Fruit fly (Drosophila melanogaster) whole organism: ENCODE results near the gene Rab19.

Source experiments
- CG8478 ChIP-seq: fragments of >200 bp; optimal IDR thresholded peaks from 2 replicates; lab custom pipeline; 2018; ENCODE audit warnings: inconsistent platforms
- Dll ChIP-seq: fragments of >200 bp; optimal IDR thresholded peaks from 2 replicates; lab custom pipeline; 2017
- EcR ChIP-seq, 2 experiments: fragments of >200 bp; optimal IDR thresholded peaks; 2 replicates each; lab custom pipeline; 2017; ENCODE audit warnings: missing biosample characterization in 2 of 2, missing genetic modification characterization in 2 of 2, missing genetic modification reagents in 2 of 2
- pan ChIP-seq: fragments of >200 bp; optimal IDR thresholded peaks from 2 replicates; lab custom pipeline; 2017
- psq ChIP-seq: fragments of >200 bp; optimal IDR thresholded peaks from 2 replicates; lab custom pipeline; 2017
- usp ChIP-seq: fragments of >200 bp; optimal IDR thresholded peaks from 2 replicates; lab custom pipeline; 2017; ENCODE audit warnings: missing biosample characterization, missing genetic modification characterization, mixed read lengths

The Rab19 gene

DNA sequence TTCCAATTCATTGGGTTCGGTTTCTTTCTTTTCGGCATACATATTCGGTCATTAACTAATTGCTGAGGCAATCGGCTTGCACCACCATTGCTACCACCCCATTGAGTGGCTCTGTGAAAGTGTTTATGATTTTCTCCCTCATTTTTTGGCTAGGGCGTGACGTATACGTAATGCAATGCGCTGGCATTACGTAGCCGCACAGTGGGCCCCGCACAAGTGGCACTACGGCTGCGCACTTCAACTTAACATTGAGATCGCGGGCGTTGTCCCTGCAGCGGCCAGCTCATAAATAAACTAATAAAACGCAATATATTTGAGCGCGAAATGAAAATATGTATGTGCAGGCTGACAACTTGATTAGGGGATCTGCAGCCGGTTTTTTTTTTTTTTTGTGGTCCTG lies 34.6 kb downstream of the Rab19 start:
- TF ChIP-seq Dll = no peak
- TF ChIP-seq psq (lab: Kevin White, UChicago) = no peak
- no peak for TF ChIP-seq CG8478
- no peak for TF ChIP-seq pan (lab: Kevin White, UChicago)
- no peak for TF ChIP-seq usp (GFP tag; lab: Kevin White, UChicago)
- TF ChIP-seq EcR (GFP tag; optimal IDR thresholded peaks at IDR 0.05; lab: Kevin White, UChicago) = no peak

DNA sequence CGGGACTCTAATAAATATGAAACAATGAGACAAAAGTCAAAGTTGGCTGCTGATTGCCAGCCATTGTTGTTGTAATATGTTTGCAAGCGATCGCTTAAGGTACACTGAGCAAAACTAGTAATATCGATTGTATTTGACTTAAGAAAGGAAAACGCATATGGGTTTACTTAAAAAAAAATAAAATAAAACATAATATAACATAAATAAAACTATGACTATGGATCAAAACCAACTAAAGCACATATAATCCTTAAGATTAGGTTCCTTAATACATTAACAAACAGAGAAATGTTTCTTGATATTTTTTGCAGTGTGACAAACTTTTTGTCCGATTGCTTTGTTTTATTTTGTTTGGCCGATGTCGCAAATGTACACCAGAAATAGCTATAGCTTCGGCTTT lies 36.8 kb downstream of the Rab19 start:
- no peak for TF ChIP-seq usp (GFP tag; lab: Kevin White, UChicago)
- no peak for TF ChIP-seq CG8478
- no peak for TF ChIP-seq psq (lab: Kevin White, UChicago)
- TF ChIP-seq pan (lab: Kevin White, UChicago) = no peak
- no peak for TF ChIP-seq Dll
- no peak for TF ChIP-seq EcR (GFP tag; optimal IDR thresholded peaks at IDR 0.05; lab: Kevin White, UChicago)

DNA sequence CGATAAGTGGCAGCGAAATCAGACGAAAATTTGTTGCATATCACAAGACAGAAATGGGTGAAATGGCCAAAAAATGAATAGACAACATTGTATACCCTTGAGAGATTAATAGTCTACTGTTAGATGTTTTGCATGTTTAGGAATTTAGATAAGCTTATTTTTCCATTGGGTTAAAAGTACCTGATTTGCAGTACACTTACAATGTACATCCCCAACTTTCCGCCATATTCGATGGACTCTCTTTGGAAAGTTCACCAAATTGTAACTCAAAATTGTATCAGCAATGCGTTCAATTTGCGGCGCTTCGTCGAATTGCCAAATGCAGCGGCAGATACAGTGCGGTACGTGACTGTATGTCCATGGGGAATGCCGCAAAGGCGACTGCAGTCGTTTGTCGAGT lies 37.5 kb downstream of the Rab19 start:
- no peak for TF ChIP-seq CG8478
- no peak for TF ChIP-seq Dll
- TF ChIP-seq usp (GFP tag; lab: Kevin White, UChicago) = no peak
- TF ChIP-seq EcR (GFP tag; optimal IDR thresholded peaks at IDR 0.05; lab: Kevin White, UChicago) = no peak
- TF ChIP-seq psq (lab: Kevin White, UChicago) = no peak
- TF ChIP-seq pan (lab: Kevin White, UChicago) = no peak

DNA sequence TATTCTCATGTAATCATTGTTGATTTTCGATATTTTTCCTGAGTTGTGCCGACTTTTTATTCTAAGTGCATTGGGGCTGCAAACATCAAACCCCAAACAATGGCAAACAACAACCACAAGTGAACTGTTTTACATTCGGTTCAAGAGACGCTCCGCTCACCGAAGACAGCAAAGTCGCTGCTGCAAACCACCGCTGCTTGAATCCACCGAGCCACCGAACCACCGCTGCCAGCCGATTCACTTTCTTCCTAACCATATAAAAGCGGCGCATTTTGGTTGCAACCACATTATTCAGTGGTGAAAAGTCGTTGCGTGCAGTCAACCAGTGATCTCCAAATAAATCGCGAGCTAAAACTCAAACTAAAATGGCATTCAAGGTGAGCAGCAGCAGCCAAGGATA lies 39.6 kb downstream of the Rab19 start, which contains the start of gene Cpr66Cb:
Cpr66Cb (plus strand) TSS at position 301 of the 400 bp plus-strand sequence.
- no peak for TF ChIP-seq usp (GFP tag; lab: Kevin White, UChicago)
- no peak for TF ChIP-seq psq (lab: Kevin White, UChicago)
- TF ChIP-seq pan (lab: Kevin White, UChicago) = no peak
- TF ChIP-seq Dll = no peak
- no peak for TF ChIP-seq CG8478
- no peak for TF ChIP-seq EcR (GFP tag; optimal IDR thresholded peaks at IDR 0.05; lab: Kevin White, UChicago)

DNA sequence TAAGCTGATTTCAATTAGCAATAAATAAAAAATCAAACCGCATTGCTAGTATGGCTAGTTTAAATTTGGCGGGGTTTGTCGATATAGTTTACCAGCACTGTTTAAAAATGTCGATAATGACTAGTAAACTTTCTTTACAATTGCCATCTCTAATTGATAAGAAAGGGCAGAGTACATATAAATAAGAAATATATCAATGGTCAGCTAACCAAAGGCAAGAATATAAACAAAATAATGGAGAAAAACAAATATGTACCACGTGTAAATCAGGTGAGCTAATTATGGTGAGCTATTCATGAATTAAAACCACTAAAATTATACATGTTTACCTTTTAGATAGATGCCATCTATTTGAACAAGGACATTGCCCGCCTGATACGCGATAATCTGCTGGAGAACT lies 42.1 kb downstream of the Rab19 start, which contains the start of gene Pex2:
Pex2 (plus strand) TSS at position 131 of the 400 bp plus-strand sequence.
- no peak for TF ChIP-seq usp (GFP tag; lab: Kevin White, UChicago)
- TF ChIP-seq CG8478 = no peak
- TF ChIP-seq pan (lab: Kevin White, UChicago) = no peak
- no peak for TF ChIP-seq psq (lab: Kevin White, UChicago)
- TF ChIP-seq EcR (GFP tag; optimal IDR thresholded peaks at IDR 0.05; lab: Kevin White, UChicago) = no peak
- TF ChIP-seq Dll = no peak

DNA sequence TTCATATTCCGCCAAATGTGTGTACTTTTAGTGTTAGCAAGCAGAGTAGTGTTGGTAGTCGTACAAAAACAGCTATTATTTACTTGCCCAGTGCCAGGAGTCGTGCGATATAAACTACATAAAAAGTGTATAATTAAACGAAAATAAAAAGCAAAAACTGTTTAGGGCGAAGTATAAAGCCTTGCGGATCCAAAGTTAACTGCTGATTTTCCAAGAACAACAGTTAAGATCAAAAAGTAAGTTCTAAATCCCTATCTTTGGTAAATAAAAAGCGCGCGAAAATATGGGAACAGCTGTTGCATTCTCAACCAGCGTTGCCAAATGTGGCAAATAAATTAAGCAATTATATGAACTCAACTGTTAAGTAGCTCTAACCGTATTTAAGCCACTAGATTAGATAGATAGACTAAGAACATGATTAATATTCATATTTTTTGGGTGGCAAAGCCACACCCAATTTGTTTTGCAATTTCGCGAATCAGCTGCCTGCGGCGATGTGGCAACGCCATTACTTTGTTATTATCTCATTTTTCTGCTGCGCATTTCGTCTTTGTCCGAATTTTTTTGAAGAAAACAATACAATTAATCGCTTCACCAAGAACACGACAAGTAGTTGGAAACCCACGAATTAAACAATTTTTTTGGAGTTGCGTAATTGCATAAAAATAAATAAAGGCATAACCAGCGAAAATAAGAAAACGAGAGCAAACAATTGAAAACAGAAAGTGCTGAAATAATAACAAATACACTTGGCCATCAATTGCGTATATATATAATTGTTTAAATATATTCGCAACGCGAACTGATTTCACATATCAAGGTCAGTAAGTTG lies 43.7 kb downstream of the Rab19 start, which contains the start of the genes Prim1 and CG7083:
Prim1 (plus strand) TSS at position 51 of the 832 bp plus-strand sequence.
CG7083 (plus strand) TSS at position 522 of the 832 bp plus-strand sequence.
- TF ChIP-seq EcR (GFP tag; optimal IDR thresholded peaks at IDR 0.05; lab: Kevin White, UChicago) = no peak

DNA sequence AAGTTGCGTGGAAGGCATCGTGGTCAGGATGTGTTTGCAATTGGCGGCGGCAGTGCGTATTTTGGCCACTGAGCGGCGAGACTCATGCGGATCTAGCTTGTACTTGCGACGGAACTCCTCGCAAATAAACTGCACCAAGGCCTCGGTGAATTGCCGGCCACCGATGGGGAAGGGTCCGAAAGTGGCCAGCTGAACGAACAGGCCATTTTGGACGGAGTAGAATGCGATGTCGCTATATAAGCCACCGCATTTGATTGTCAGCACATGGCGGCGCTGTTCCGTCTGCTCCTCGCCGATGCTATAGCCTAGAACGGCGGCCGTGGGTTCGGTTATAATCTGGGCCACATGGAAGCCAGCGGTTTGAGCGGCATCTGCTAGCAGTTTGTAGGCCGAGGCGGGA lies 48.4 kb downstream of the Rab19 start:
- TF ChIP-seq EcR (GFP tag; optimal IDR thresholded peaks at IDR 0.05; lab: Kevin White, UChicago) (no peak), CG8478 (no peak), usp (GFP tag; lab: Kevin White, UChicago) (no peak), pan (lab: Kevin White, UChicago) (no peak), psq (lab: Kevin White, UChicago) (no peak), Dll (no peak)

DNA sequence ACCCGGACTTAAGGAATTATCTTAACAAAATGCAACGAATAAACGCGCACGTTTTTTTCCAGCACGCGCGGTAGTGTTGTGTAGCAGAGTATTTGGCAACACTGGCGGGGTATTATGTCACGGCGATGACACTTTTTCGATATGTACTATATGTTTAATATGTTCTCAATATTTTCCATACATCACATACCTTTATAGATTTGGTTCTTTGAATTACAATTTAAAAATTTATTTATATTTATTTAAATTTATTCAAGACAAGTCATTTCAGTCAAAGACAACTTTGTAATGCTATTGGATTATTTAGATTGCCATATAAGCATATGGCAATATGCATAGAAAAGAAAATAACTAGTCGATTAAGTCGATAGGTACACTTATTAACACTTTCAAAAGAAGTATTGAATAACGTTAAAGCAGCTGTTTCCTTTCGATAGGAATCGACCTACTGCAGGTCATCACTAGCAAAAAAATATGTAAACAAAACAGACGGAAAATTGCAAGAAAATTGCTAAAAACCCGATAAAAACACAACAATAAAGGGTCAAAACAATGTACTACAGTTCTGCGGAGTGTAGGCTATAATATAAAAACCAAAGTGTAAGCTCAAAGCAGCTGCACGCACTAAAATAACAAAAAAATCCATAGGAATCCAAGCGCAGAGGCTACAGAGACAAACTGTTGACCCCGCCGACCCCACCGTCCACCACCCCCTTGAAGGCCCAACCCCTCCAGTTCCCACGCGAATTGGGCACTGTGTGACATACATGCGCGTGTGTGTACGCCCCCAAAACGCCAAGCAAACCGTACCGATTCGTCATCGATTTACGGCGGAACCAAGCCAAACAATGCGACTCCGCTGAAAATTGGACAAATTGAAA lies 49.5 kb downstream of the Rab19 start, which contains the start of the genes CG7182 and GAPcenA:
CG7182 (minus strand) TSS at position 283 of the 881 bp plus-strand sequence.
GAPcenA (plus strand) TSS at position 462 of the 881 bp plus-strand sequence.
- TF ChIP-seq pan (lab: Kevin White, UChicago) = no peak
- TF ChIP-seq EcR (GFP tag; optimal IDR thresholded peaks at IDR 0.05; lab: Kevin White, UChicago) = no peak
- TF ChIP-seq Dll = no peak
- TF ChIP-seq usp (GFP tag; lab: Kevin White, UChicago) = no peak

DNA sequence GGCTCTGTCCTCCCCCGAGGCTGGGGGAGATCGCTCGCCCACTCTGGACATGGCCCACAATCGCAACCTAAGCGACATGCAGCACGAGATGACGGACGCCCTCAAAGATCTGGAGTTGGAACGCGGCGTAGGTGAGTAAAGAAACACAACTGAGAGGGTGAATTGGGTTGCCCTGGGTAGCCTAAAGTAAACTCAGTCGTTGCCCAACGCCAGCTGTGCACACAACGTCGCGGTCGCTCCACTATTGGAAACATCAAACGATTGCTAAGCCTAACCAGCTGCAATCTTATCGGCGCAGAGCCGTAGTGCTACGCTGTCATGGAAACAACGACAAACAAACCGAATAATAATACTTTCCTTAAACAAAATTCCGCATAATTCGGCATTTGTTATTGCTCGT lies 50.5 kb downstream of the Rab19 start:
- no peak for TF ChIP-seq CG8478
- TF ChIP-seq Dll = no peak
- TF ChIP-seq EcR (GFP tag; optimal IDR thresholded peaks at IDR 0.05; lab: Kevin White, UChicago) = no peak
- no peak for TF ChIP-seq usp (GFP tag; lab: Kevin White, UChicago)
- no peak for TF ChIP-seq psq (lab: Kevin White, UChicago)
- no peak for TF ChIP-seq pan (lab: Kevin White, UChicago)
